Worm (Caenorhabditis elegans): ENCODE measurements around the gene Y7A5A.1.

The Y7A5A.1 gene

DNA sequence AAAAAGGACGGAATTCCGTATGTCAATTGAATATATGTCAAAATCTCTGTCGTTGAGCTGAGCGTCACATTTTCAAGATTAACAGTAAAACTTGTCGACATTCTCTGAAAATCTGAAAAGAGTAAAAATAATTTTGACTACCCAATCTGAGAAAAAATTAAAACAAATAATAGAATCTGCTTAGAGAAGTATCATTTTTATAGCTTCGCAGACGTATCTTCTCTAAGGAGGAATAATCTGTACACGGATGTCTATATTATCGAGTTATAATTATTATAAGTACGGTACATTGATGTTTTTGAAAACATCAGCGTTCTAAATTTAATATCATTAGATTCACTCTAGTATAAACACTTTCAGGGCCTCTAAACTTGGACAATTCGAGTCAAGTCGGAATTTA, 30.8 kb downstream of the Y7A5A.1 start, which contains the start of gene srg-64:
srg-64 (minus strand) TSS at position 101 of the 400 bp plus-strand sequence.
- no peak for TF ChIP-seq nhr-237 (tag; optimal IDR thresholded peaks at IDR 0.05)
- no peak for TF ChIP-seq nhr-12 (tag; optimal IDR thresholded peaks at IDR 0.05)
- TF ChIP-seq lin-15B (tag; optimal IDR thresholded peaks at IDR 0.05): no peak
- TF ChIP-seq nhr-43 (tag; optimal IDR thresholded peaks at IDR 0.05; ENCODE audit: poor library complexity, severe bottlenecking): no peak
- no peak for TF ChIP-seq hmg-11 (tag; optimal IDR thresholded peaks at IDR 0.05)
- TF ChIP-seq unc-62 (GFP tag; optimal IDR thresholded peaks at IDR 0.05): no peak
- no peak for TF ChIP-seq elt-2 (tag; optimal IDR thresholded peaks at IDR 0.05)
- TF ChIP-seq elt-3 (tag; optimal IDR thresholded peaks at IDR 0.05): no peak
- no peak for TF ChIP-seq eor-1 (tag; optimal IDR thresholded peaks at IDR 0.05)
- TF ChIP-seq sea-2 (GFP tag; optimal IDR thresholded peaks at IDR 0.05): no peak
- no peak for TF ChIP-seq ceh-16 (tag; optimal IDR thresholded peaks at IDR 0.05)
- TF ChIP-seq tbx-2 (tag; optimal IDR thresholded peaks at IDR 0.05): no peak
- TF ChIP-seq nhr-77 (tag; optimal IDR thresholded peaks at IDR 0.05): no peak

DNA sequence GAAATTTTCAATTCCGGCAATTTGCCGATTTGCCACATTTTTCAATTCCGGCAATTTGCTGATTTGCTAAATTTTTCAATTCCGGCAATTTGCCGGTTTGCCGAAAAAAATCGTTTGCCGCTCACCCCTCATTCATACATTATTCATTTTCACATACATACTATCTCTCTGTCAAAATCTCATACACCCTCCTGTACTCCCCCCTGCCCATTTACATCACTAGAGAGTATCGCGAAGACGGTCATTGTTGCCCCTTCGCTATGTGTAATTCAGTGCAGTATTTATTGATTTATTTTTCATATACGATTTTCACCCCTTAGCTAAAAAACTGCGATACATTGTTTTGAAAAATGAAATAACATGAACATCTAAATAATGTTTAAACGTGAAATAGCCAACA, 34.9 kb downstream of the Y7A5A.1 start:
- TF ChIP-seq skn-1 (tag; optimal IDR thresholded peaks at IDR 0.05) (peak; percentile 70), zag-1 (tag; optimal IDR thresholded peaks at IDR 0.05) (no peak), fkh-2 (tag; optimal IDR thresholded peaks at IDR 0.05) (no peak), nhr-25 (tag; optimal IDR thresholded peaks at IDR 0.05) (peak; percentile 84), lsy-12 (tag; optimal IDR thresholded peaks at IDR 0.05) (peak; percentile 65), hmg-11 (tag; optimal IDR thresholded peaks at IDR 0.05) (peak; percentile 85), nfya-1 (tag; optimal IDR thresholded peaks at IDR 0.05; ENCODE audit: insufficient read depth) (no peak), tbx-2 (tag; optimal IDR thresholded peaks at IDR 0.05) (peak; percentile 82), nhr-77 (tag; optimal IDR thresholded peaks at IDR 0.05) (peak; percentile 85), lin-39 (tag; optimal IDR thresholded peaks at IDR 0.05) (peak; percentile 46), lin-15B (tag; optimal IDR thresholded peaks at IDR 0.05) (peak; percentile 59), elt-2 (tag; optimal IDR thresholded peaks at IDR 0.05) (peak; percentile 48), snpc-4 (tag; optimal IDR thresholded peaks at IDR 0.05) (peak; percentile 85), egl-5 (tag; optimal IDR thresholded peaks at IDR 0.05) (peak; percentile 47), nhr-43 (tag; optimal IDR thresholded peaks at IDR 0.05; ENCODE audit: poor library complexity, severe bottlenecking) (peak; percentile 92), pha-4 (tag; optimal IDR thresholded peaks at IDR 0.05) (peak; percentile 86), ceh-9 (tag; optimal IDR thresholded peaks at IDR 0.05) (no peak), nhr-23 (tag; optimal IDR thresholded peaks at IDR 0.05) (peak; percentile 84), R02D3.7 (tag; optimal IDR thresholded peaks at IDR 0.05) (peak; percentile 60), unc-39 (tag; optimal IDR thresholded peaks at IDR 0.05) (no peak), pqm-1 (tag; optimal IDR thresholded peaks at IDR 0.05) (peak; percentile 47), ceh-16 (tag; optimal IDR thresholded peaks at IDR 0.05) (no peak), mml-1 (tag; optimal IDR thresholded peaks at IDR 0.05) (no peak), ceh-28 (tag; optimal IDR thresholded peaks at IDR 0.05) (peak; percentile 97), egl-27 (tag; optimal IDR thresholded peaks at IDR 0.05) (peak; percentile 4), jun-1 (tag; optimal IDR thresholded peaks at IDR 0.05) (peak; percentile 91), ceh-82 (tag; optimal IDR thresholded peaks at IDR 0.05) (peak; percentile 72)

DNA sequence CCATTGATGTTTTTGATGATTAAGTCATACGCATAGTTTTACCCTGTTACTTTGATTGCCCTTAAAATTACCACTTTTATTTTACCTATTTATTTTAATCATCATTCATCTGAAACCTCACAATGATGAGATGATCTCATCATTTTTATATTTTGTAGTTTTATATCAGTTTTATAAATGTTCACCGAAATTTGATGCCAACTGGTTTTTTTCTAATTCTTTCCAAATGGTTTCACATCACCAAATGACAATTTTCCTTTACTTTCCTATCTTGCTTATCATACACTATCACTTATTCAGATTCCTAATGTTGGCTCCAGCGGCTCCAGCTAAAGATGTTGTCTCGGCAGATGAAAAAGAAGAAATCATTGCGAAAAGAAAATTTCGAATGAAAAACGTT, 39.6 kb downstream of the Y7A5A.1 start, which contains the start of gene lin-15A:
lin-15A (plus strand) TSS at position 301 of the 400 bp plus-strand sequence.
- TF ChIP-seq pqm-1 (tag; optimal IDR thresholded peaks at IDR 0.05) (no peak), ceh-16 (tag; optimal IDR thresholded peaks at IDR 0.05) (no peak), nhr-76 (tag; optimal IDR thresholded peaks at IDR 0.05) (no peak), unc-62 (GFP tag; optimal IDR thresholded peaks at IDR 0.05) (no peak), skn-1 (tag; optimal IDR thresholded peaks at IDR 0.05) (no peak), sea-2 (GFP tag; optimal IDR thresholded peaks at IDR 0.05) (no peak)

DNA sequence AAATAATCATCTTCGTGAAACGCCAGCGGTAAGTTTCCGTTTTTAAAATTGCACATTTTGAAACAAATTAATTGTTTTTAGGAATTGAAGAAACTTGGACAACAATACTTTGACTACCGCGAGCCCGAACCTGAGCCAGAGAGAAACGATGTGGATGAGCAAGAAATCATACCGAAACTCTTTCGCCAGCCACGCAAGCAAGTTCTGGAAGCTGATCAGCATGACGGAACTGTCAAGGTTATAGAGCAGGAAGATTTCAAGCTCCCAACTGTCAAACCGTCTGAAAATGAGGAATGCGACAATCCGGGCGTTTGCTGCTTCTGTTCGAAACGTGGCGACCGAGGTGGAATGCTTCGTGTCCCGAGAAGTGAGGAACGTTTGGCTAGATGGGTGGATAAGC, 41.0 kb downstream of the Y7A5A.1 start:
- TF ChIP-seq lin-15B (tag; optimal IDR thresholded peaks at IDR 0.05) (no peak), nhr-77 (tag; optimal IDR thresholded peaks at IDR 0.05) (no peak), fkh-10 (GFP tag; optimal IDR thresholded peaks at IDR 0.05) (no peak), fos-1 (tag; optimal IDR thresholded peaks at IDR 0.05) (no peak), jun-1 (tag; optimal IDR thresholded peaks at IDR 0.05) (no peak), egl-5 (tag; optimal IDR thresholded peaks at IDR 0.05) (no peak), hmg-11 (tag; optimal IDR thresholded peaks at IDR 0.05) (no peak), nhr-43 (tag; optimal IDR thresholded peaks at IDR 0.05; ENCODE audit: poor library complexity, severe bottlenecking) (no peak), ceh-28 (tag; optimal IDR thresholded peaks at IDR 0.05) (no peak), pqm-1 (tag; optimal IDR thresholded peaks at IDR 0.05) (no peak), ceh-16 (tag; optimal IDR thresholded peaks at IDR 0.05) (no peak), ztf-4 (tag; optimal IDR thresholded peaks at IDR 0.05) (no peak), nhr-237 (tag; optimal IDR thresholded peaks at IDR 0.05) (no peak), elt-2 (tag; optimal IDR thresholded peaks at IDR 0.05) (no peak), skn-1 (tag; optimal IDR thresholded peaks at IDR 0.05) (no peak), nfya-1 (tag; optimal IDR thresholded peaks at IDR 0.05; ENCODE audit: insufficient read depth) (no peak), elt-1 (tag; optimal IDR thresholded peaks at IDR 0.05) (no peak), tbx-2 (tag; optimal IDR thresholded peaks at IDR 0.05) (no peak), eor-1 (tag; optimal IDR thresholded peaks at IDR 0.05) (no peak), lin-39 (tag; optimal IDR thresholded peaks at IDR 0.05) (no peak)
